Fruit fly (Drosophila melanogaster): ENCODE results near the gene CG17036.

The CG17036 gene

DNA sequence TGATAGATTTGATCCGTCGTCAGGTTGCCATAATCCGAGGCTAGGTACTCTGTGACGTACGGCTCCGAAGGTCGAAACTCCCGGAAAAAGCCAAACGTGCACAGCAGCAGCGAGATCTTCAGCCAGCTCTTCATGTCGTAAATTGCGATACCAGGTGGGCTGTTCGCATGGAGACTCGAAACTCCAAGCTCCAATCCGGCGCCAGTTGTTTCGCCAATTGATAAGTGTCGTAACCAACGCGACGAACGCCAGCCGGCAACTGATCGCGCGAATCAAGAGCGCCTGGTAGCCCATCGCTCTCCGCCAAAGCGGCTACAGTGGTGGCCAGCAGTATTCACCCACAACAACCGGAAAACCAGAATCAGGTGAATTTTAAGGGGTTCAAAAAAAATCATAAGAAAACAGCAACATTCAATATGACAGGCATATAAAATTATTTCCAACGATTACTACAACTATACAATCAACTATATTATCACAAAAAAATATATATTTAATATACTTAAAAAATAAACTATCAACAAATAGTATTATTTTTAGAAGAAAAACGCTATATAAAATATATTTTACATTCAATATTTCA, at the start of gene CG17036:
CG17036 (minus strand) TSS at position 366 of the 583 bp plus-strand sequence.
- TF ChIP-seq Snoo (tag; optimal IDR thresholded peaks at IDR 0.05) (peak; percentile 43), CG12605 (GFP tag; IDR thresholded peaks at IDR 0.05) (peak; percentile 34; the same call in 1 of the 2 replicates), CG32121 (GFP tag; IDR thresholded peaks at IDR 0.05) (peak; percentile 49; the same call in 1 of the 2 replicates), CG10348 (GFP tag; IDR thresholded peaks at IDR 0.05) (no peak), CG17806 (tag; optimal IDR thresholded peaks at IDR 0.05) (no peak), CG4496 (GFP tag; IDR thresholded peaks at IDR 0.05) (peak; percentile 62)

DNA sequence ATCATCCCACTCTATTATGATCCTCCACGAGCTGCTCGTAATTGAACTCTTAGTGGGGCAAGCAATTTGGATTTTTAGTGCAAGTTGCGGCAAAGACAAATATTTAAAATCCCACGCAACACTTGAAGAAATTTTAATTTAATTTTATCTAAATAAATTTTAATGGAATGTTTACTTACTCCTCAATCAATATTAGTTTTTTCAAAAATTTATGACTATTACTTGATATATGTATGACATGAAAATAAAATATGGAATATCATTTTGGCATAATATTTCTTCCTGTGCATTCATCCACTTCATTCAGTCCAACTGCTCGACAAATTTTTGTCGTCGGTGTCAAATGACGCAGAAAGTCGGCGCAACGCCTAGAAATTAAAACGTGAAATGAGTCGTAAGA, 49.5 kb upstream of the CG17036 start:
- TF ChIP-seq CG4496 (GFP tag; IDR thresholded peaks at IDR 0.05) (no peak), Pif1B (GFP tag; optimal IDR thresholded peaks at IDR 0.05) (no peak), Pif1A (GFP tag; optimal IDR thresholded peaks at IDR 0.05) (no peak), fd96Ca (GFP tag; IDR thresholded peaks at IDR 0.05) (no peak), D1 (tag; optimal IDR thresholded peaks at IDR 0.05) (no peak), CG34367 (tag; optimal IDR thresholded peaks at IDR 0.05) (no peak), CG12605 (GFP tag; IDR thresholded peaks at IDR 0.05) (no peak), rn (GFP tag; IDR thresholded peaks at IDR 0.05) (no peak), CG15710 (tag; optimal IDR thresholded peaks at IDR 0.05) (no peak), gl (tag; optimal IDR thresholded peaks at IDR 0.05) (no peak), CG14655 (GFP tag; optimal IDR thresholded peaks at IDR 0.05) (no peak), CG13204 (GFP tag; optimal IDR thresholded peaks at IDR 0.05) (no peak), EcR (GFP tag; optimal IDR thresholded peaks at IDR 0.05) (no peak)

DNA sequence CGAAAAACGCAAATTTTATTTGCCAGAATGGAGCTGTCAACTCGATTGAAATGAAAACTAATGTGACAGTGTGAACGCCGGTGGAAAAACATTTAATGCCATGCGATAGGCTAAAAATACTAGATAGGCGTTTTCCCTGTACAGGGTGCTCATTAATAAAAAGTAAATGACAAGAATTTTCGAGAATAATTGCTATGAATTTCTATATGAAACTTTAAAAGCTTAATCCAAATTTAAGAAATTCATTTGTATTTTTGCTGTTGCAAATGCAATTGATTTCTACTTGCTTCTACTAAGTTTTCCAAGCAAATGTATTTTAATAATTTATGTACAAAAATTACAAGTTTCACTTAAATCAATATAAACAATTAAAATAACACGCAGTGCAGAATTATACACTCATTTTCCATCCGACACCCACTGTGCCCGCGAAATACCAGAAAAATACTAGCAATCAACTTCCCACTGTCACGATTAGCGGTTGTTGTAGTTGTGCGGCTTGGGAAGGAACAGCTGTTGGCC, 21.3 kb upstream of the CG17036 start, which contains the start of gene Pih1D1:
Pih1D1 (minus strand) TSS at position 50 of the 522 bp plus-strand sequence.
- TF ChIP-seq CG17806 (tag; optimal IDR thresholded peaks at IDR 0.05): peak; percentile 95
- no peak for TF ChIP-seq Pif1A (GFP tag; optimal IDR thresholded peaks at IDR 0.05)
- TF ChIP-seq CG14655 (GFP tag; optimal IDR thresholded peaks at IDR 0.05): peak; percentile 98
- TF ChIP-seq CG32121 (GFP tag; IDR thresholded peaks at IDR 0.05): peak; percentile 96
- TF ChIP-seq Pif1B (GFP tag; optimal IDR thresholded peaks at IDR 0.05): peak; percentile 83
- TF ChIP-seq Snoo (tag; optimal IDR thresholded peaks at IDR 0.05): peak; percentile 92
- TF ChIP-seq Ets98B (GFP tag; IDR thresholded peaks at IDR 0.05): peak; percentile 91
- peak; percentile 89 for TF ChIP-seq fd96Ca (GFP tag; IDR thresholded peaks at IDR 0.05)
- TF ChIP-seq EcR (GFP tag; optimal IDR thresholded peaks at IDR 0.05): no peak
- peak; percentile 87 for TF ChIP-seq CG12605 (GFP tag; IDR thresholded peaks at IDR 0.05)
- peak; percentile 96 for TF ChIP-seq CG9948 (tag; optimal IDR thresholded peaks at IDR 0.05)
- peak; percentile 97 for TF ChIP-seq CG4496 (GFP tag; IDR thresholded peaks at IDR 0.05)
- peak; percentile 95 for TF ChIP-seq CG15710 (tag; optimal IDR thresholded peaks at IDR 0.05)
- TF ChIP-seq gl (tag; optimal IDR thresholded peaks at IDR 0.05): peak; percentile 67
- TF ChIP-seq CG34367 (tag; optimal IDR thresholded peaks at IDR 0.05): peak; percentile 89
- TF ChIP-seq CG8159 (tag; optimal IDR thresholded peaks at IDR 0.05): peak; percentile 96
- no peak for TF ChIP-seq D1 (tag; optimal IDR thresholded peaks at IDR 0.05)
- peak; percentile 94 for TF ChIP-seq rn (GFP tag; IDR thresholded peaks at IDR 0.05)
- peak; percentile 96 for TF ChIP-seq CG8301 (tag; optimal IDR thresholded peaks at IDR 0.05)
- peak; percentile 40 for TF ChIP-seq CG13204 (GFP tag; optimal IDR thresholded peaks at IDR 0.05)
- peak; percentile 88 for TF ChIP-seq CG10348 (GFP tag; IDR thresholded peaks at IDR 0.05)

DNA sequence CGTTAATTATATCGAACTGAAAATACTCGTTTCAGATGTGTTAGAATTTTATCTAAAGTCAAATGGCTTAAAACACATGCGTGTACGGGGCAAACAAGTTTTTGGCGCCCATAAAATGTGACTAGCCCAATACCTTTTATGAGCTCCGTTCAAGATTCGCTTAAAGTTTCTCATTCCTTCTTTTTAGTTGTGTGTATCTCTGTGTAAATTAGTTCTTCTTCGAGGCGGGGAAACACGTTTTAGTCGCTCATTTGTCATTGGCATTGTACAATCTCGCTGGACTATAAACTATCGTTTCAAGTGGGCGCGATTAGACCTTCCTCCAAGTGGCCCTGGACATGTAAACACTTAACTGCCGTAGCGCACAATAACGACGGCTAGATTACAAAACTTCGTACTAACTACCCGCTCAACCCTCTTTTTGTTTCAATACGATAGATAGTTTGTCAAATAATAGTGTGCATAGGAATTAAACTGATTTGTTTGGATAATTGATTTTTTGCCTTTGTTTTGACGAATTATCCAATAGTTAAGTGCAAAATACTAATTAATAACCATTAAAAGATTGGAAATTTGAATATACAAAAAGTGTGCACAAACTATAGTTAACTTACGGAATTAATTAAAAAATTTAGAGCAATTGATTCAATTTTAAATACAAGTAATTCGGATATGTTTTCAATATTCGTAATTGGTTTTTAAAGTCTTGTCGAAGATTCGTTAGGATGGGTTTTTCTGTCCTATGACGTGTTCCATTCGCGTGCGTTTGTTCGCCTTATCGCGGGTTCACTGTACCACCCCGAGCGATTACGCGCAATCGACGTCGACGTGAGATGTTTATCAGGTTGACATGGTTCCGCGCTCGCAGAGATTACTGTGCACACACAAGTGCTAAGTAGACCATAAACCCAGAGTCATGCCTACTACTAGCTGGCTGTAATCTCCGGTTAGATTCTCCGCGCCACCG, 20.2 kb upstream of the CG17036 start:
- no peak for TF ChIP-seq D1 (tag; optimal IDR thresholded peaks at IDR 0.05)
- no peak for TF ChIP-seq CG13204 (GFP tag; optimal IDR thresholded peaks at IDR 0.05)
- peak; percentile 51 for TF ChIP-seq CG8159 (tag; optimal IDR thresholded peaks at IDR 0.05)
- no peak for TF ChIP-seq CG10348 (GFP tag; IDR thresholded peaks at IDR 0.05)
- peak; percentile 55 for TF ChIP-seq Ets98B (GFP tag; IDR thresholded peaks at IDR 0.05)
- peak; percentile 26 for TF ChIP-seq CG15710 (tag; optimal IDR thresholded peaks at IDR 0.05)
- TF ChIP-seq CG9948 (tag; optimal IDR thresholded peaks at IDR 0.05): peak; percentile 12
- peak; percentile 19 for TF ChIP-seq Snoo (tag; optimal IDR thresholded peaks at IDR 0.05)
- peak; percentile 65 for TF ChIP-seq CG8301 (tag; optimal IDR thresholded peaks at IDR 0.05)
- peak; percentile 33; the same call in 1 of the 2 replicates for TF ChIP-seq CG12605 (GFP tag; IDR thresholded peaks at IDR 0.05)
- peak; percentile 42 for TF ChIP-seq Pif1A (GFP tag; optimal IDR thresholded peaks at IDR 0.05)
- TF ChIP-seq CG17806 (tag; optimal IDR thresholded peaks at IDR 0.05): peak; percentile 45
- no peak for TF ChIP-seq gl (tag; optimal IDR thresholded peaks at IDR 0.05)
- peak; percentile 76 for TF ChIP-seq CG4496 (GFP tag; IDR thresholded peaks at IDR 0.05)
- TF ChIP-seq fd96Ca (GFP tag; IDR thresholded peaks at IDR 0.05): peak; percentile 79
- no peak for TF ChIP-seq CG34367 (tag; optimal IDR thresholded peaks at IDR 0.05)
- no peak for TF ChIP-seq CG14655 (GFP tag; optimal IDR thresholded peaks at IDR 0.05)
- TF ChIP-seq Pif1B (GFP tag; optimal IDR thresholded peaks at IDR 0.05): peak; percentile 9
- TF ChIP-seq rn (GFP tag; IDR thresholded peaks at IDR 0.05): peak; percentile 18; the same call in 1 of the 2 replicates
- TF ChIP-seq CG32121 (GFP tag; IDR thresholded peaks at IDR 0.05): peak; percentile 68; the same call in 1 of the 2 replicates
- peak; percentile 37 for TF ChIP-seq EcR (GFP tag; optimal IDR thresholded peaks at IDR 0.05)
